Fruit fly (Drosophila melanogaster) whole organism, wandering third instar larva: ENCODE data around the gene omd.

ENCODE experiments used
- Abd-B ChIP-seq: fragments of >200 bp; optimal IDR thresholded peaks from 2 replicates; lab custom pipeline; 2017; ENCODE audit warnings: missing biosample characterization, missing genetic modification characterization
- CG32264 ChIP-seq: fragments of 200-800 bp; sonication (Bioruptor generic); optimal IDR thresholded peaks from 2 replicates; lab custom pipeline; 2016; ENCODE audit warnings: missing biosample characterization, missing genetic modification characterization
- CG9705 ChIP-seq: fragments of 200-800 bp; sonication (Bioruptor generic); optimal IDR thresholded peaks from 2 replicates; lab custom pipeline; 2018; ENCODE audit warnings: missing biosample characterization, mild to moderate bottlenecking, missing genetic modification characterization
- CrebA ChIP-seq: fragments of 200-800 bp; sonication (Bioruptor generic); optimal IDR thresholded peaks from 2 replicates; lab custom pipeline; 2016; ENCODE audit warnings: missing biosample characterization, mild to moderate bottlenecking, missing genetic modification characterization, borderline replicate concordance
- Dif ChIP-seq: fragments of 200-275, 200-300 bp; sonication (Bioruptor generic); optimal IDR thresholded peaks from 2 replicates; lab custom pipeline; 2018; ENCODE audit warnings: missing biosample characterization, missing genetic modification characterization; ENCODE audit not compliant: partially characterized antibody
- GATAd ChIP-seq: sonication (Bioruptor generic); optimal IDR thresholded peaks from 2 replicates; lab custom pipeline; 2016; ENCODE audit warnings: missing biosample characterization, missing genetic modification characterization
- HLH106 ChIP-seq: fragments of 200-800 bp; optimal IDR thresholded peaks from 3 replicates; lab custom pipeline; 2019; ENCODE audit warnings: missing biosample characterization, mild to moderate bottlenecking, missing genetic modification characterization, moderate library complexity
- Hnf4 ChIP-seq: fragments of 200-800 bp; sonication (Bioruptor generic); optimal IDR thresholded peaks from 2 replicates; lab custom pipeline; 2016; ENCODE audit warnings: missing biosample characterization, mild to moderate bottlenecking, missing genetic modification characterization
- Hr78 ChIP-seq: fragments of >200 bp; optimal IDR thresholded peaks from 2 replicates; lab custom pipeline; 2017; ENCODE audit warnings: missing biosample characterization, missing genetic modification characterization
- Hr83 ChIP-seq: fragments of 200-300 bp; sonication (Bioruptor generic); optimal IDR thresholded peaks from 2 replicates; lab custom pipeline; 2016; ENCODE audit warnings: missing biosample characterization, mild to moderate bottlenecking, missing genetic modification characterization, moderate library complexity; ENCODE audit not compliant: poor library complexity, severe bottlenecking
- Jra ChIP-seq: sonication (Bioruptor generic); optimal IDR thresholded peaks from 2 replicates; lab custom pipeline; 2016; ENCODE audit warnings: missing biosample characterization, missing genetic modification characterization
- Mio ChIP-seq: sonication (Bioruptor generic); optimal IDR thresholded peaks from 2 replicates; lab custom pipeline; 2016; ENCODE audit warnings: missing biosample characterization, missing genetic modification characterization
- Myc ChIP-seq: fragments of >200 bp; optimal IDR thresholded peaks from 2 replicates; lab custom pipeline; 2017
- N ChIP-seq: fragments of >200 bp; optimal IDR thresholded peaks from 2 replicates; lab custom pipeline; 2018; ENCODE audit warnings: missing biosample characterization, missing external identifiers, missing genetic modification characterization
- OdsH ChIP-seq: fragments of 200-800 bp; sonication (Bioruptor generic); optimal IDR thresholded peaks from 2 replicates; lab custom pipeline; 2016; ENCODE audit warnings: missing biosample characterization, mild to moderate bottlenecking, missing genetic modification characterization
- Vsx2 ChIP-seq: fragments of 200-300, 225-300 bp; sonication (Bioruptor generic); optimal IDR thresholded peaks from 2 replicates; lab custom pipeline; 2018; ENCODE audit warnings: missing biosample characterization, missing genetic modification characterization; ENCODE audit not compliant: partially characterized antibody
- br ChIP-seq: fragments of 200-800 bp; sonication (Bioruptor generic); optimal IDR thresholded peaks from 2 replicates; lab custom pipeline; 2016; ENCODE audit warnings: missing biosample characterization, missing genetic modification characterization
- brk ChIP-seq: fragments of 200-800 bp; sonication (Bioruptor generic); optimal IDR thresholded peaks from 2 replicates; lab custom pipeline; 2016; ENCODE audit warnings: missing biosample characterization, mild to moderate bottlenecking, missing genetic modification characterization
- dsf ChIP-seq: sonication (Bioruptor generic); optimal IDR thresholded peaks from 2 replicates; lab custom pipeline; 2016; ENCODE audit warnings: missing biosample characterization, missing genetic modification characterization, borderline replicate concordance
- ey ChIP-seq: fragments of 200-800 bp; sonication (Bioruptor generic); optimal IDR thresholded peaks from 2 replicates; lab custom pipeline; 2016; ENCODE audit warnings: missing biosample characterization, missing genetic modification characterization
- foxo ChIP-seq, 2 experiments: fragments of 200-800 bp; sonication (Bioruptor generic); optimal IDR thresholded peaks; 2 replicates in 1 of 2; 3 replicates in 1 of 2; lab custom pipeline; 2016 to 2017; ENCODE audit warnings: missing biosample characterization in 2 of 2, missing genetic modification characterization in 2 of 2
- fru ChIP-seq: fragments of 200-800 bp; sonication (Bioruptor generic); optimal IDR thresholded peaks from 3 replicates; lab custom pipeline; 2016; ENCODE audit warnings: missing biosample characterization, mild to moderate bottlenecking, missing genetic modification characterization
- h ChIP-seq: fragments of 200-800 bp; sonication (Bioruptor generic); optimal IDR thresholded peaks from 3 replicates; lab custom pipeline; 2016; ENCODE audit warnings: missing biosample characterization, mild to moderate bottlenecking, missing genetic modification characterization
- jim ChIP-seq: fragments of 175-275, 200-325 bp; sonication (Bioruptor generic); optimal IDR thresholded peaks from 2 replicates; lab custom pipeline; 2016; ENCODE audit warnings: missing biosample characterization, mild to moderate bottlenecking, missing genetic modification characterization
- lola ChIP-seq: fragments of >200 bp; optimal IDR thresholded peaks from 2 replicates; lab custom pipeline; 2017; ENCODE audit warnings: missing biosample characterization, missing genetic modification characterization
- pan ChIP-seq: fragments of >200 bp; optimal IDR thresholded peaks from 2 replicates; lab custom pipeline; 2017
- psq ChIP-seq: fragments of 200-800 bp; sonication (Bioruptor generic); optimal IDR thresholded peaks from 3 replicates; lab custom pipeline; 2017; ENCODE audit warnings: missing biosample characterization, mild to moderate bottlenecking, missing genetic modification characterization, moderate library complexity
- rgr ChIP-seq: fragments of 200-800 bp; sonication (Bioruptor generic); optimal IDR thresholded peaks from 3 replicates; lab custom pipeline; 2016; ENCODE audit warnings: missing biosample characterization, mild to moderate bottlenecking, missing genetic modification characterization
- sage ChIP-seq: fragments of 200-800 bp; sonication (Bioruptor generic); optimal IDR thresholded peaks from 2 replicates; lab custom pipeline; 2016; ENCODE audit warnings: missing biosample characterization, mild to moderate bottlenecking, missing genetic modification characterization
- sv ChIP-seq: fragments of 200-800 bp; sonication (Bioruptor generic); optimal IDR thresholded peaks from 3 replicates; lab custom pipeline; 2016; ENCODE audit warnings: missing biosample characterization, missing genetic modification characterization
- tai ChIP-seq: sonication (Bioruptor generic); optimal IDR thresholded peaks from 2 replicates; lab custom pipeline; 2016; ENCODE audit warnings: missing biosample characterization, missing genetic modification characterization
- usp ChIP-seq: fragments of >200 bp; optimal IDR thresholded peaks from 2 replicates; lab custom pipeline; 2017; ENCODE audit warnings: missing biosample characterization, missing genetic modification characterization
- woc ChIP-seq: sonication (Bioruptor generic); optimal IDR thresholded peaks from 2 replicates; lab custom pipeline; 2016; ENCODE audit warnings: missing biosample characterization, mild to moderate bottlenecking, missing genetic modification characterization

omd gene

DNA sequence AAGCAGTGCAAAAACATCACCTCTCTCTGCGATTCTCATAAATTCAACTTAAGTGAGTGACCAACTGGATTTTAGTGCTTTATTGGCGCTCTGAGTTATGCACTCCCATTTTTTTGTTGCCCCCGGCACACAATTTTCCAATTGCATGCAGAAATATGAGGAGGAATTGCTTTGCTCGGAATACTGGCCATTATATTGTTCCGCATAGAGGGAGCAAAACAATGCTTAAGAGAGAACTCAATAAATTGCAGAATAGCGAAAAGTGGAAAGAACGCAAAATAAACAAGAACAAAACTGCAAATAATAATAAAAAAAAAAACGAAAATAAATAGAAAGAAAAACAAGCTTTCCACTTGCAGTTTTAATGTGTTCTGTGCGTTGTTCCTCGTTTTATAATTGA lies 33.8 kb upstream of the omd start:
- TF ChIP-seq dsf (GFP tag; lab: Kevin White, UChicago), result no peak
- TF ChIP-seq Hr78 (GFP tag; lab: Kevin White, UChicago), result no peak
- TF ChIP-seq GATAd (GFP tag; lab: Kevin White, UChicago), result no peak
- TF ChIP-seq fru, result no peak
- no peak for TF ChIP-seq Hnf4 (GFP tag; lab: Kevin White, UChicago)
- no peak for TF ChIP-seq Myc (lab: Kevin White, UChicago)
- no peak for TF ChIP-seq h
- no peak for TF ChIP-seq lola (GFP tag; lab: Kevin White, UChicago)
- no peak for TF ChIP-seq HLH106 (tag; lab: Kevin White, UChicago)
- TF ChIP-seq Dif (GFP tag; lab: Kevin White, UChicago), result no peak
- no peak for TF ChIP-seq CrebA
- TF ChIP-seq psq (GFP tag; lab: Kevin White, UChicago), result no peak
- no peak for TF ChIP-seq Vsx2
- no peak for TF ChIP-seq Hr83
- no peak for TF ChIP-seq CG9705 (GFP tag; lab: Kevin White, UChicago)

dm6 chr3R:13719053-13719452 lies 32.0 kb upstream of the omd start:
- TF ChIP-seq pan (lab: Kevin White, UChicago) (no peak), Jra (no peak), Mio (no peak), dsf (GFP tag; lab: Kevin White, UChicago) (no peak), CG32264 (GFP tag; lab: Kevin White, UChicago) (no peak), jim (GFP tag; lab: Kevin White, UChicago) (no peak), ey (GFP tag; lab: Kevin White, UChicago) (no peak), Abd-B (GFP tag; lab: Kevin White, UChicago) (no peak), rgr (no peak)

- no peak for TF ChIP-seq br (GFP tag; lab: Kevin White, UChicago)
- no peak for TF ChIP-seq Vsx2
- no peak for TF ChIP-seq Hr83
- no peak for TF ChIP-seq jim (GFP tag; lab: Kevin White, UChicago)
- TF ChIP-seq CrebA, result no peak
- TF ChIP-seq usp (GFP tag; lab: Kevin White, UChicago), result no peak
- TF ChIP-seq tai (GFP tag; lab: Kevin White, UChicago), result no peak
- no peak for TF ChIP-seq sv (GFP tag; lab: Kevin White, UChicago)
- no peak for TF ChIP-seq Abd-B (GFP tag; lab: Kevin White, UChicago)
- no peak for TF ChIP-seq fru
- no peak for TF ChIP-seq N
- no peak for TF ChIP-seq ey (GFP tag; lab: Kevin White, UChicago)
- TF ChIP-seq sage (GFP tag; lab: Kevin White, UChicago), result no peak
- TF ChIP-seq Hnf4 (GFP tag; lab: Kevin White, UChicago), result no peak
- no peak for TF ChIP-seq OdsH
- TF ChIP-seq, all 38 proteins: peak for 0
Observed at dm6 chr3R:13718076-13718475, 31.1 kb upstream of the omd start, which contains the start of gene Ubc87F. Gene Ubc87F (minus strand): TSS chr3R:13718176.

dm6 chr3R:13716827-13717226 lies 29.8 kb upstream of the omd start:
- TF ChIP-seq brk (GFP tag; lab: Kevin White, UChicago) (no peak), CG32264 (GFP tag; lab: Kevin White, UChicago) (peak; percentile 26), br (GFP tag; lab: Kevin White, UChicago) (peak; percentile 51), ey (GFP tag; lab: Kevin White, UChicago) (peak; percentile 33), dsf (GFP tag; lab: Kevin White, UChicago) (no peak), woc (peak; percentile 56), HLH106 (tag; lab: Kevin White, UChicago) (peak; percentile 27), OdsH (peak; percentile 12), h (peak; percentile 36), tai (GFP tag; lab: Kevin White, UChicago) (no peak), foxo (GFP tag; optimal IDR thresholded peaks at IDR 0.05; lab: Kevin White, UChicago) (peak in 1 of 2 experiments; percentile 54), GATAd (GFP tag; lab: Kevin White, UChicago) (no peak), Dif (GFP tag; lab: Kevin White, UChicago) (no peak), Hnf4 (GFP tag; lab: Kevin White, UChicago) (peak; percentile 42), fru (peak; percentile 76), rgr (peak; percentile 40)
